Fruit fly (Drosophila melanogaster) whole organism, embryonic: ENCODE data around the gene Mgstl.

Experiments
- Atf6 ChIP-seq: fragments of 200-800 bp; sonication (Bioruptor generic); IDR thresholded peaks from 2 replicates; pipeline ENCODE4 v1.3.6; 2022; ENCODE audit warnings: missing biosample characterization, missing genetic modification characterization
- Bteb2 ChIP-seq: fragments of 200-800 bp; sonication (Bioruptor generic); optimal IDR thresholded peaks from 2 replicates; lab custom pipeline; 2016; ENCODE audit warnings: missing biosample characterization, missing genetic modification characterization
- CG10209 ChIP-seq: fragments of 200-800 bp; sonication (Bioruptor generic); optimal IDR thresholded peaks from 3 replicates; lab custom pipeline; 2017; ENCODE audit warnings: missing biosample characterization, mild to moderate bottlenecking, missing genetic modification characterization, missing genetic modification reagents
- CG11696 ChIP-seq: fragments of 200-800 bp; sonication (Bioruptor generic); IDR thresholded peaks from 2 replicates; pipeline ENCODE4 v1.3.6; 2022; ENCODE audit warnings: missing biosample characterization, missing genetic modification characterization
- CG13424 ChIP-seq: fragments of 200-800 bp; sonication (Bioruptor generic); optimal IDR thresholded peaks from 2 replicates; lab custom pipeline; 2019; ENCODE audit warnings: missing biosample characterization, mild to moderate bottlenecking, missing genetic modification characterization, moderate library complexity
- CG14860 ChIP-seq: fragments of 200-800 bp; sonication (Bioruptor generic); IDR thresholded peaks from 3 replicates; pipeline ENCODE4 v1.3.6; 2022; ENCODE audit warnings: missing biosample characterization, missing genetic modification characterization; ENCODE audit not compliant: partially characterized antibody
- CG2875 ChIP-seq: fragments of 200-800 bp; sonication (Bioruptor generic); optimal IDR thresholded peaks from 2 replicates; lab custom pipeline; 2017; ENCODE audit warnings: missing biosample characterization, mild to moderate bottlenecking, missing genetic modification characterization, missing genetic modification reagents
- CG2889 ChIP-seq: fragments of 200-800 bp; sonication (Bioruptor generic); IDR thresholded peaks from 3 replicates; pipeline ENCODE4 v1.3.6; 2022; ENCODE audit warnings: missing biosample characterization, missing genetic modification characterization
- CG30431 ChIP-seq: fragments of 200-800 bp; sonication (Bioruptor generic); optimal IDR thresholded peaks from 2 replicates; lab custom pipeline; 2017; ENCODE audit warnings: missing biosample characterization, missing genetic modification characterization
- CG31388 ChIP-seq: fragments of 200-800 bp; sonication (Bioruptor generic); optimal IDR thresholded peaks from 2 replicates; lab custom pipeline; 2016; ENCODE audit warnings: missing biosample characterization, missing genetic modification characterization
- CG3281 ChIP-seq: fragments of 200-800 bp; sonication (Bioruptor generic); optimal IDR thresholded peaks from 3 replicates; lab custom pipeline; 2017; ENCODE audit warnings: missing biosample characterization, mild to moderate bottlenecking, missing genetic modification characterization
- CG33557 ChIP-seq: fragments of 200-800 bp; sonication (Bioruptor generic); optimal IDR thresholded peaks from 2 replicates; lab custom pipeline; 2019; ENCODE audit warnings: missing biosample characterization, mild to moderate bottlenecking, missing genetic modification characterization, moderate library complexity
- CG34376 ChIP-seq: fragments of 200-800 bp; sonication (Bioruptor generic); optimal IDR thresholded peaks from 2 replicates; lab custom pipeline; 2018; ENCODE audit warnings: missing biosample characterization, mild to moderate bottlenecking, missing genetic modification characterization
- CG3726 ChIP-seq: fragments of 200-800 bp; sonication (Bioruptor generic); IDR thresholded peaks from 3 replicates; pipeline ENCODE4, ENCODE4 v1.3.6; 2022; ENCODE audit warnings: missing biosample characterization, missing genetic modification characterization
- CG4404 ChIP-seq: fragments of 200-800 bp; sonication (Bioruptor generic); IDR thresholded peaks from 2 replicates; pipeline ENCODE4 v1.3.6; 2022; ENCODE audit warnings: missing biosample characterization, missing genetic modification characterization
- CG4617 ChIP-seq: fragments of 200-800 bp; sonication (Bioruptor generic); optimal IDR thresholded peaks from 3 replicates; lab custom pipeline; 2016; ENCODE audit warnings: missing biosample characterization, missing genetic modification characterization, borderline replicate concordance
- CG4730 ChIP-seq: fragments of 200-800 bp; sonication (Bioruptor generic); IDR thresholded peaks from 2 replicates; pipeline ENCODE4 v1.3.6; 2022; ENCODE audit warnings: missing biosample characterization, missing genetic modification characterization
- CG6689 ChIP-seq: fragments of 200-800 bp; sonication (Bioruptor generic); IDR thresholded peaks from 2 replicates; pipeline ENCODE4 v1.3.6; 2022; ENCODE audit warnings: missing biosample characterization, missing genetic modification characterization
- CG7357 ChIP-seq: fragments of 200-800 bp; sonication (Bioruptor generic); IDR thresholded peaks from 3 replicates; pipeline ENCODE4 v1.3.6; 2022; ENCODE audit warnings: missing biosample characterization, missing genetic modification characterization
- CG7372 ChIP-seq: fragments of 200-800 bp; sonication (Bioruptor generic); IDR thresholded peaks from 2 replicates; pipeline ENCODE4 v1.3.6; 2022; ENCODE audit warnings: missing biosample characterization, missing genetic modification characterization
- CG9817 ChIP-seq: fragments of 200-800 bp; sonication (Bioruptor generic); optimal IDR thresholded peaks from 2 replicates; lab custom pipeline; 2018; ENCODE audit warnings: missing biosample characterization, mild to moderate bottlenecking, missing genetic modification characterization, moderate library complexity
- Camta ChIP-seq: fragments of 200-800 bp; sonication (Bioruptor generic); optimal IDR thresholded peaks from 2 replicates; lab custom pipeline; 2016; ENCODE audit warnings: missing biosample characterization, missing genetic modification characterization
- Dip2 ChIP-seq: fragments of 200-800 bp; sonication (Bioruptor generic); IDR thresholded peaks from 2 replicates; pipeline ENCODE4 v1.3.6; 2022; ENCODE audit warnings: missing biosample characterization, missing genetic modification characterization
- Doc3 ChIP-seq: fragments of 200-800 bp; sonication (Bioruptor generic); IDR thresholded peaks from 3 replicates; pipeline ENCODE4 v1.3.6; 2022; ENCODE audit warnings: missing biosample characterization, missing genetic modification characterization; ENCODE audit not compliant: partially characterized antibody
- ERR ChIP-seq: fragments of 200-800 bp; sonication (Bioruptor generic); optimal IDR thresholded peaks from 2 replicates; lab custom pipeline; 2016; ENCODE audit warnings: missing biosample characterization, missing genetic modification characterization
- HLH3B ChIP-seq: fragments of 200-800 bp; sonication (Bioruptor generic); IDR thresholded peaks from 2 replicates; pipeline ENCODE4 v1.3.6; 2022; ENCODE audit warnings: missing biosample characterization, missing genetic modification characterization
- HLH4C ChIP-seq: fragments of 200-800 bp; sonication (Bioruptor generic); IDR thresholded peaks from 3 replicates; pipeline ENCODE4 v1.3.6; 2022; ENCODE audit warnings: missing biosample characterization, missing genetic modification characterization; ENCODE audit not compliant: partially characterized antibody
- Hmr ChIP-seq: fragments of 200-800 bp; sonication (Bioruptor generic); optimal IDR thresholded peaks from 3 replicates; lab custom pipeline; 2017; ENCODE audit warnings: mild to moderate bottlenecking, missing biosample characterization, missing genetic modification reagents, missing genetic modification characterization
- Hmx ChIP-seq: fragments of 200-800 bp; sonication (Bioruptor generic); optimal IDR thresholded peaks from 2 replicates; lab custom pipeline; 2016; ENCODE audit warnings: missing biosample characterization, missing genetic modification characterization
- Hr3 ChIP-seq: fragments of 200-800 bp; sonication (Bioruptor generic); optimal IDR thresholded peaks from 3 replicates; lab custom pipeline; 2016; ENCODE audit warnings: missing biosample characterization, missing genetic modification characterization
- Lpt ChIP-seq: fragments of >200 bp; optimal IDR thresholded peaks from 2 replicates; lab custom pipeline; 2018; ENCODE audit warnings: missing biosample characterization, missing genetic modification characterization
- MBD-R2 ChIP-seq: fragments of 200-800 bp; sonication (Bioruptor generic); IDR thresholded peaks from 2 replicates; pipeline ENCODE4 v1.3.6; 2022; ENCODE audit warnings: missing biosample characterization, missing genetic modification characterization
- NK7.1 ChIP-seq: fragments of 200-800 bp; sonication (Bioruptor generic); optimal IDR thresholded peaks from 3 replicates; lab custom pipeline; 2016; ENCODE audit warnings: missing biosample characterization, missing genetic modification characterization
- NfI ChIP-seq: fragments of 200-800 bp; sonication (Bioruptor generic); optimal IDR thresholded peaks from 3 replicates; lab custom pipeline; 2018; ENCODE audit warnings: missing biosample characterization, mild to moderate bottlenecking, missing genetic modification characterization, moderate library complexity
- Sry-β ChIP-seq: fragments of 200-800 bp; sonication (Bioruptor generic); optimal IDR thresholded peaks from 2 replicates; lab custom pipeline; 2018; ENCODE audit warnings: missing biosample characterization, mild to moderate bottlenecking, missing genetic modification characterization, moderate library complexity
- ash1 ChIP-seq: fragments of 200-800 bp; sonication (Bioruptor generic); optimal IDR thresholded peaks from 2 replicates; lab custom pipeline; 2018; ENCODE audit warnings: missing biosample characterization, mild to moderate bottlenecking, missing genetic modification characterization
- bowl ChIP-seq: fragments of 200-800 bp; sonication (Bioruptor generic); IDR thresholded peaks from 2 replicates; pipeline ENCODE4 v1.3.6; 2022; ENCODE audit warnings: missing biosample characterization, missing genetic modification characterization
- cas ChIP-seq: fragments of 200-800 bp; sonication (Bioruptor generic); IDR thresholded peaks from 2 replicates; pipeline ENCODE4 v1.3.6; 2022; ENCODE audit warnings: missing biosample characterization, missing genetic modification characterization
- crp ChIP-seq, 2 experiments: fragments of 200-800 bp; sonication (Bioruptor generic); optimal IDR thresholded peaks; 2 replicates in 1 of 2; 3 replicates in 1 of 2; lab custom pipeline; 2017; ENCODE audit warnings: missing biosample characterization in 2 of 2, missing genetic modification characterization in 2 of 2, mild to moderate bottlenecking in 1 of 2, moderate library complexity in 1 of 2
- esg ChIP-seq: fragments of 200-800 bp; sonication (Bioruptor generic); conservative IDR thresholded peaks from 2 replicates; pipeline ENCODE4 v1.3.6; 2022; ENCODE audit warnings: missing biosample characterization, missing genetic modification characterization
- gsb ChIP-seq: fragments of 200-800 bp; sonication (Bioruptor generic); IDR thresholded peaks from 2 replicates; pipeline ENCODE4 v1.3.6; 2022; ENCODE audit warnings: missing biosample characterization, missing genetic modification characterization
- mirr ChIP-seq: fragments of 200-800 bp; sonication (Bioruptor generic); optimal IDR thresholded peaks from 3 replicates; lab custom pipeline; 2018; ENCODE audit warnings: missing biosample characterization, mild to moderate bottlenecking, missing genetic modification characterization
- pan ChIP-seq, 4 experiments: fragments of >200 bp in 3 of 4; fragments of 200-800 bp in 1 of 4; sonication (Bioruptor generic) in 1 of 4; optimal IDR thresholded peaks in 3 of 4; IDR thresholded peaks in 1 of 4; 2 replicates each; pipeline versions ENCODE4 v1.3.6 to Lab custom; 2017 to 2022; ENCODE audit warnings: missing biosample characterization in 2 of 4, missing genetic modification characterization in 2 of 4, mixed read lengths in 1 of 4
- prd ChIP-seq, 3 experiments: fragments of >200 bp in 2 of 3; fragments of 200-800 bp in 1 of 3; sonication (Bioruptor generic) in 1 of 3; optimal IDR thresholded peaks in 2 of 3; IDR thresholded peaks in 1 of 3; 2 replicates in 2 of 3; 3 replicates in 1 of 3; pipeline versions ENCODE4 v1.3.6 to Lab custom; 2017 to 2022; ENCODE audit warnings: missing biosample characterization in 1 of 3, missing genetic modification characterization in 1 of 3
- repo ChIP-seq: fragments of 200-800 bp; sonication (Bioruptor generic); optimal IDR thresholded peaks from 2 replicates; lab custom pipeline; 2016; ENCODE audit warnings: missing biosample characterization, missing genetic modification characterization
- scrt ChIP-seq: fragments of 200-800 bp; sonication (Bioruptor generic); optimal IDR thresholded peaks from 2 replicates; lab custom pipeline; 2018; ENCODE audit warnings: missing biosample characterization, mild to moderate bottlenecking, missing genetic modification characterization, moderate library complexity
- ttk ChIP-seq: fragments of 200-800 bp; sonication (Bioruptor generic); IDR thresholded peaks from 2 replicates; pipeline ENCODE4 v2.1.2; 2022; ENCODE audit warnings: missing biosample characterization, missing genetic modification characterization
- tup ChIP-seq: fragments of 200-800 bp; sonication (Bioruptor generic); optimal IDR thresholded peaks from 2 replicates; lab custom pipeline; 2016; ENCODE audit warnings: missing biosample characterization, mild to moderate bottlenecking, missing genetic modification characterization, moderate library complexity
- usp ChIP-seq: fragments of >200 bp; optimal IDR thresholded peaks from 2 replicates; lab custom pipeline; 2017; ENCODE audit warnings: missing biosample characterization, missing genetic modification characterization
- vvl ChIP-seq: fragments of 200-800 bp; sonication (Bioruptor generic); IDR thresholded peaks from 2 replicates; pipeline ENCODE4 v1.3.6; 2022; ENCODE audit warnings: missing biosample characterization, missing genetic modification characterization

Mgstl gene

dm6 chrX:21064927-21065326 lies 23.0 kb downstream of the Mgstl start (continued):
- TF ChIP-seq CG3281 (GFP tag; lab: Kevin White, UChicago) (no peak), mirr (no peak), gsb (GFP tag; lab: Robert Waterston, UW) (no peak), Hr3 (no peak), Atf6 (GFP tag; lab: Robert Waterston, UW) (no peak), CG30431 (no peak), CG6689 (GFP tag; lab: Robert Waterston, UW) (0 out of 2 replicates have a peak, but pooled peaks have one; percentile 19), CG34376 (no peak), ttk (GFP tag; lab: Robert Waterston, UW) (no peak), HLH4C (GFP tag; lab: Robert Waterston, UW) (no peak), usp (GFP tag; lab: Kevin White, UChicago) (no peak), HLH3B (GFP tag; lab: Robert Waterston, UW) (peak; percentile 18; the same call in 1 of the 2 replicates), CG10209 (GFP tag; lab: Kevin White, UChicago) (no peak), NK7.1 (GFP tag; lab: Kevin White, UChicago) (no peak), scrt (no peak), ash1 (no peak), CG4730 (GFP tag; lab: Robert Waterston, UW) (no peak), CG2875 (GFP tag; lab: Kevin White, UChicago) (no peak), MBD-R2 (GFP tag; lab: Robert Waterston, UW) (no peak), Doc3 (GFP tag; lab: Robert Waterston, UW) (no peak), CG2889 (GFP tag; lab: Robert Waterston, UW) (0 out of 3 replicates have a peak, but pooled peaks have one; percentile 15), Hmx (GFP tag; lab: Kevin White, UChicago) (no peak), CG14860 (no peak), CG13424 (tag; lab: Kevin White, UChicago) (no peak), cas (GFP tag; lab: Robert Waterston, UW) (no peak), repo (GFP tag; lab: Kevin White, UChicago) (no peak), vvl (no peak), bowl (GFP tag; lab: Robert Waterston, UW) (no peak), prd (optimal IDR thresholded peaks at IDR 0.05; lab: Kevin White, UChicago) (no peak), prd (GFP tag; IDR thresholded peaks at IDR 0.05; lab: Robert Waterston, UW) (peak; percentile 45; the same call in 1 of the 3 replicates), CG7357 (GFP tag; lab: Robert Waterston, UW) (0 out of 3 replicates have a peak, but pooled peaks have one; percentile 6), CG33557 (GFP tag; lab: Kevin White, UChicago) (no peak), CG4404 (GFP tag; lab: Robert Waterston, UW) (no peak), Bteb2 (GFP tag; lab: Kevin White, UChicago) (no peak), Sry-β (GFP tag; lab: Kevin White, UChicago) (no peak), CG4617 (GFP tag; lab: Kevin White, UChicago) (no peak), CG7372 (GFP tag; lab: Robert Waterston, UW) (no peak), tup (GFP tag; lab: Kevin White, UChicago) (no peak), CG31388 (GFP tag; lab: Kevin White, UChicago) (no peak), CG11696 (GFP tag; lab: Robert Waterston, UW) (peak; percentile 72), Lpt (no peak), esg (GFP tag; lab: Robert Waterston, UW) (no peak), Dip2 (GFP tag; lab: Robert Waterston, UW) (no peak), crp (GFP tag; optimal IDR thresholded peaks at IDR 0.05; lab: Kevin White, UChicago) (no peak), CG3726 (GFP tag; lab: Robert Waterston, UW) (no peak), ERR (GFP tag; lab: Kevin White, UChicago) (no peak), Hmr (no peak), Camta (GFP tag; lab: Kevin White, UChicago) (no peak), pan (optimal IDR thresholded peaks at IDR 0.05; lab: Kevin White, UChicago) (no peak), pan (GFP tag; optimal IDR thresholded peaks at IDR 0.05 in 1 of 2, IDR thresholded peaks at IDR 0.05 in 1 of 2) (peak in 1 of 2 experiments; percentile 39), CG9817 (tag; lab: Kevin White, UChicago) (peak; percentile 17), NfI (GFP tag; lab: Kevin White, UChicago) (peak; percentile 10)
